Worm (Caenorhabditis elegans): Measurements from ENCODE around the gene ttr-46.

- TF ChIP-seq unc-62 (GFP tag; optimal IDR thresholded peaks at IDR 0.05) (no peak), blmp-1 (tag; optimal IDR thresholded peaks at IDR 0.05) (no peak), hlh-1 (tag; optimal IDR thresholded peaks at IDR 0.05) (no peak), M03D4.4 (tag; optimal IDR thresholded peaks at IDR 0.05) (no peak), elt-1 (tag; optimal IDR thresholded peaks at IDR 0.05; ENCODE audit: borderline replicate concordance, insufficient read depth) (no peak), ztf-11 (tag; optimal IDR thresholded peaks at IDR 0.05) (no peak)
Measured at ce11 chrV:10000760-10001159, 49.7 kb downstream of the ttr-46 start, which contains the start of gene K08H10.10.

Measured in whole organism, mixed stage, embryonic.